Worm (Caenorhabditis elegans) whole organism, L4 larva: ENCODE data around the gene fipr-14.
A peak's percentile ranks its signal among the peaks of the same experiment; 100 is the strongest.

ENCODE experiments used
- F37D6.2 ChIP-seq: sonication (generic microtip); optimal IDR thresholded peaks from 2 replicates; lab custom pipeline; 2016; ENCODE audit warnings: mild to moderate bottlenecking, missing genetic modification characterization, missing compliant biosample characterization
- R02D3.7 ChIP-seq: fragments of 150-350 bp; sonication (generic microtip); optimal IDR thresholded peaks from 3 replicates; lab custom pipeline; 2014; ENCODE audit warnings: missing biosample characterization, missing genetic modification characterization
- Y105C5A.15 ChIP-seq: fragments of 200-800 bp; sonication (Bioruptor generic); IDR thresholded peaks from 2 replicates; pipeline ENCODE4 v1.3.6; 2022; ENCODE audit warnings: missing genetic modification characterization, missing compliant biosample characterization
- Y75B8A.6 ChIP-seq: fragments of 200-800 bp; sonication (Bioruptor generic); IDR thresholded peaks from 2 replicates; pipeline ENCODE4 v1.3.6; 2022; ENCODE audit warnings: missing genetic modification reagents, missing genetic modification characterization, missing compliant biosample characterization
- aha-1 ChIP-seq: fragments of 150-350 bp; peaks from one replicate; lab custom pipeline; 2014; ENCODE audit warnings: missing biosample characterization, missing genetic modification characterization
- arid-1 ChIP-seq: fragments of 200-800 bp; sonication (Bioruptor generic); conservative IDR thresholded peaks from 2 replicates; pipeline ENCODE4 v1.3.6; 2022; ENCODE audit warnings: missing genetic modification reagents, missing genetic modification characterization, missing compliant biosample characterization
- ceh-20 ChIP-seq: fragments of 200-800 bp; sonication (Bioruptor generic); IDR thresholded peaks from 2 replicates; pipeline ENCODE4 v1.3.6; 2022; ENCODE audit warnings: missing genetic modification reagents, missing genetic modification characterization, missing compliant biosample characterization
- ceh-82 ChIP-seq: sonication (generic microtip); optimal IDR thresholded peaks from 2 replicates; lab custom pipeline; 2017; ENCODE audit warnings: missing biosample characterization, missing genetic modification characterization
- ces-1 ChIP-seq: fragments of 150-350 bp; sonication (generic microtip); optimal IDR thresholded peaks from 4 replicates; lab custom pipeline; 2014; ENCODE audit warnings: missing biosample characterization, missing genetic modification reagents, missing genetic modification characterization
- cey-2 ChIP-seq: sonication (generic microtip); optimal IDR thresholded peaks from 3 replicates; lab custom pipeline; 2017; ENCODE audit warnings: missing genetic modification characterization, mild to moderate bottlenecking, missing compliant biosample characterization, antibody characterized with exemption, borderline replicate concordance; ENCODE audit not compliant: insufficient read depth
- daf-12 ChIP-seq: fragments of 150-350 bp; optimal IDR thresholded peaks from 2 replicates; lab custom pipeline; 2014; ENCODE audit warnings: missing biosample characterization, missing genetic modification reagents, missing genetic modification characterization
- daf-19 ChIP-seq: fragments of 200-800 bp; sonication (Bioruptor generic); conservative IDR thresholded peaks from 2 replicates; pipeline ENCODE4 v1.3.6; 2022; ENCODE audit warnings: missing genetic modification characterization, missing compliant biosample characterization
- daf-8 ChIP-seq: fragments of 200-800 bp; sonication (Bioruptor generic); IDR thresholded peaks from 2 replicates; pipeline ENCODE4 v1.3.6; 2022; ENCODE audit warnings: missing genetic modification characterization, missing compliant biosample characterization
- egl-27 ChIP-seq: sonication (generic microtip); optimal IDR thresholded peaks from 3 replicates; lab custom pipeline; 2017; ENCODE audit warnings: missing biosample characterization, missing genetic modification reagents, missing genetic modification characterization
- egl-43 ChIP-seq: fragments of 200-800 bp; sonication (Bioruptor generic); IDR thresholded peaks from 2 replicates; pipeline ENCODE4 v1.3.6; 2022; ENCODE audit warnings: missing genetic modification reagents, missing genetic modification characterization, missing compliant biosample characterization
- hlh-11 ChIP-seq: fragments of 200-800 bp; sonication (Bioruptor generic); optimal IDR thresholded peaks from 2 replicates; lab custom pipeline; 2018; ENCODE audit warnings: mild to moderate bottlenecking, missing genetic modification characterization, missing compliant biosample characterization
- hlh-30 ChIP-seq: sonication (generic microtip); optimal IDR thresholded peaks from 2 replicates; lab custom pipeline; 2017; ENCODE audit warnings: antibody characterized with exemption, mild to moderate bottlenecking, missing genetic modification characterization, missing compliant biosample characterization; ENCODE audit not compliant: insufficient read depth
- lim-7 ChIP-seq: fragments of 200-800 bp; sonication (Bioruptor generic); IDR thresholded peaks from 2 replicates; pipeline ENCODE4 v1.3.6; 2022; ENCODE audit warnings: missing genetic modification characterization, missing compliant biosample characterization
- lin-1 ChIP-seq: fragments of 200-800 bp; sonication (Bioruptor generic); IDR thresholded peaks from 2 replicates; pipeline ENCODE4 v1.3.6; 2022; ENCODE audit warnings: missing genetic modification reagents, missing genetic modification characterization, missing compliant biosample characterization
- lin-13 ChIP-seq: fragments of 150-350 bp; optimal IDR thresholded peaks from 2 replicates; lab custom pipeline; 2014; ENCODE audit warnings: missing biosample characterization, missing genetic modification reagents, missing genetic modification characterization
- madf-9 ChIP-seq: fragments of 200-800 bp; sonication (Bioruptor generic); conservative IDR thresholded peaks from 2 replicates; pipeline ENCODE4 v1.3.6; 2022; ENCODE audit warnings: missing genetic modification reagents, missing genetic modification characterization, missing compliant biosample characterization
- mdl-1 ChIP-seq, 2 experiments: fragments of 150-350 bp in 1 of 2; sonication (generic microtip) in 1 of 2; optimal IDR thresholded peaks; 2 replicates each; lab custom pipeline; 2014 to 2017; ENCODE audit warnings: missing biosample characterization in 2 of 2, missing genetic modification characterization in 2 of 2
- mep-1 ChIP-seq: fragments of 150-350 bp; sonication (generic microtip); optimal IDR thresholded peaks from 3 replicates; lab custom pipeline; 2014; ENCODE audit warnings: missing biosample characterization, missing genetic modification characterization
- mes-2 ChIP-seq: sonication (generic microtip); optimal IDR thresholded peaks from 2 replicates; lab custom pipeline; 2016; ENCODE audit warnings: missing genotype, mild to moderate bottlenecking, missing genetic modification characterization, missing compliant biosample characterization; ENCODE audit not compliant: poor library complexity, severe bottlenecking
- nhr-11 ChIP-seq: fragments of 150-350 bp; optimal IDR thresholded peaks from 2 replicates; lab custom pipeline; 2014; ENCODE audit warnings: missing biosample characterization, missing genetic modification characterization
- nhr-25 ChIP-seq: sonication (generic microtip); optimal IDR thresholded peaks from 2 replicates; lab custom pipeline; 2017; ENCODE audit warnings: missing genetic modification characterization, mild to moderate bottlenecking, missing compliant biosample characterization, antibody characterized with exemption, moderate library complexity, borderline replicate concordance; ENCODE audit not compliant: insufficient read depth
- nhr-41 ChIP-seq: fragments of 200-800 bp; sonication (Bioruptor generic); IDR thresholded peaks from 2 replicates; pipeline ENCODE4 v1.3.6; 2022; ENCODE audit warnings: missing genetic modification reagents, missing genetic modification characterization, missing compliant biosample characterization
- nhr-42 ChIP-seq: fragments of 200-800 bp; sonication (Bioruptor generic); IDR thresholded peaks from 2 replicates; pipeline ENCODE4 v1.3.6; 2022; ENCODE audit warnings: missing genetic modification characterization, missing compliant biosample characterization
- nhr-6 ChIP-seq: fragments of 150-350 bp; optimal IDR thresholded peaks from 2 replicates; lab custom pipeline; 2014; ENCODE audit warnings: missing biosample characterization, missing genetic modification characterization
- set-16 ChIP-seq: fragments of 200-800 bp; sonication (Bioruptor generic); IDR thresholded peaks from 2 replicates; pipeline ENCODE4 v1.3.6; 2022; ENCODE audit warnings: missing genetic modification reagents, missing genetic modification characterization, missing compliant biosample characterization
- tag-97 ChIP-seq: fragments of 200-800 bp; sonication (Bioruptor generic); IDR thresholded peaks from 2 replicates; pipeline ENCODE4 v1.3.6; 2022; ENCODE audit warnings: missing genetic modification characterization, missing compliant biosample characterization
- unc-62 ChIP-seq, 3 experiments: fragments of 150-350 bp in 1 of 3; sonication (generic microtip); optimal IDR thresholded peaks in 2 of 3; peaks in 1 of 3; 1 replicate in 1 of 3; 2 replicates in 2 of 3; lab custom pipeline; 2014 to 2017; ENCODE audit warnings: missing biosample characterization in 3 of 3, missing genetic modification characterization in 3 of 3, missing genetic modification reagents in 3 of 3, missing genotype in 1 of 3
- zfp-3 ChIP-seq: fragments of 200-800 bp; sonication (Bioruptor generic); conservative IDR thresholded peaks from 2 replicates; pipeline ENCODE4 v1.3.6; 2022; ENCODE audit warnings: missing genetic modification reagents, missing genetic modification characterization, missing compliant biosample characterization

fipr-14 gene

ce11 chrIV:10889820-10890462, 13.0 kb downstream of the fipr-14 start, which contains the start of gene F13E9.15:
TSS of gene F13E9.15 (minus strand) at chrIV:10889870.
- TF ChIP-seq daf-19 (GFP tag; lab: Robert Waterston, UW) (no peak), ces-1 (no peak), cey-2 (tag; lab: Kevin White, UChicago) (no peak), nhr-6 (tag; lab: Kevin White, UChicago) (no peak)

DNA sequence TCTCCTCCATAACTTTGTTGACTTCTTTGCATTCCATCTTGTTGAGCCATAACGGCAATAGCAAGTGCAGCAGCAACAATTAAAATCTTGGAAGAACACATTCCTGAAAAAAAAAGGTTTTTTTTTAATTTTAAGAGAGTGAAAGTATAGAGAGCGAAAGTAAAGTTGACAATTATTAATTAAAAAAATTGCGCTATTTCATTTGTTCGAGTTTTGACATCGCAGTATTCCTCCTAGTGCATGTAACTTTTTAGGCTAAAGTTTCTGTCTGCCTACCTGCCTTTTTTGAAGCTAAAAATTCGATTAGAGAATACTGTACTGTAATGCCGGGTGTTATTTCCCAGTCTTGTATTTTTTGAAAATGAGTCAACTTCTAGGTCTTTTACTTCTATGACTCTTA, 15.0 kb downstream of the fipr-14 start, which contains the start of gene srlf-12:
srlf-12 (minus strand) TSS at position 101 of the 400 bp plus-strand sequence.
- TF ChIP-seq hlh-30 (tag; lab: Kevin White, UChicago), result no peak
- TF ChIP-seq ceh-20 (GFP tag; lab: Robert Waterston, UW), result no peak
- no peak for TF ChIP-seq lim-7 (GFP tag; lab: Robert Waterston, UW)
- TF ChIP-seq tag-97 (GFP tag; lab: Robert Waterston, UW), result no peak
- TF ChIP-seq daf-8 (GFP tag; lab: Robert Waterston, UW), result no peak
- TF ChIP-seq nhr-11 (tag; lab: Kevin White, UChicago), result no peak
- TF ChIP-seq F37D6.2 (tag; lab: Kevin White, UChicago), result no peak
- TF ChIP-seq madf-9 (GFP tag; lab: Robert Waterston, UW), result no peak

DNA sequence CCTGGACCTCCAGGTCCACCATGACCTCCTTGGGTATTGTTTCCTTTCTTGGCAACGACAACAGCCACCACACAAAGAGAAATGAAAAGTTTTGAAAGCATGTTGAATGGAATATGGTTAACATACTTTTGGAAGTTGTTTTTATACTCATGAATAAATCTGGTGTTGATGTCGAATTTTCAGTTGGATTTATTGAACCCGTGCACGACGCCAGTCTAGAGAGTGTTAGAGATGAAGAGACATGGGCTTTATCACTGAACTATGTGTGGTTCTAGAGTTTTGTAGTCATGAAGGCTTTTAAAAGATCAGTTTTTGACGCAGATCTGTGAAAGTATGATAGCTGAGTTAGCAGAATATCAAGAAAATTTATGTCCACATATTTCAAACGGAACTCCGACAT, 17.3 kb downstream of the fipr-14 start, which contains the start of gene srlf-14:
srlf-14 (minus strand) TSS at position 101 of the 400 bp plus-strand sequence.
- TF ChIP-seq aha-1 (tag; lab: Kevin White, UChicago), result peak; percentile 65
- TF ChIP-seq ceh-82 (tag; lab: Kevin White, UChicago), result no peak

DNA sequence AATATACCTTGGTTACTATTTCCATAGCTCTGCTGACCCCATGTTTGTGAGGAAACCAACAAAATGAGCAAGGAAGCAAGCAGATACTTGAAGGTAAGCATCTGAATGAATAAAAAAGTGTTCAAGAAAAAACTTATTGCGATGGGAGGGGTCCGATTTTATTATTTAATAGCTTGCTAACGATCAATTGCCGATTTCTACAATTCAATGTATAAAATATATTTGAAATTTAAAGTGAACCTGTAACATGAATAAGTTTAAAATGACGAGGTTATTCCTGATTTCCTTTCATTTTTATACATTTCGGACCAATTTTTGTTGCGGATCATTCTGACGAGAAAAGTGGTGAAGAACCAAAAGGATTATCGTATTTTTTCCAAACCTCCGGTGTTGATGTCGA, 19.6 kb downstream of the fipr-14 start, which contains the start of gene srlf-13:
srlf-13 (minus strand) TSS at position 101 of the 400 bp plus-strand sequence.
- TF ChIP-seq mep-1 (tag; lab: Kevin White, UChicago) (no peak), Y75B8A.6 (GFP tag; lab: Robert Waterston, UW) (no peak), daf-12 (tag; lab: Kevin White, UChicago) (no peak), R02D3.7 (tag; lab: Kevin White, UChicago) (no peak), hlh-11 (no peak), Y105C5A.15 (GFP tag; lab: Robert Waterston, UW) (no peak), egl-43 (GFP tag; lab: Robert Waterston, UW) (no peak), nhr-25 (tag; lab: Kevin White, UChicago) (no peak), ces-1 (no peak), F37D6.2 (tag; lab: Kevin White, UChicago) (no peak), lin-13 (GFP tag; lab: Kevin White, UChicago) (no peak), nhr-42 (GFP tag; lab: Robert Waterston, UW) (no peak), cey-2 (tag; lab: Kevin White, UChicago) (no peak), set-16 (GFP tag; lab: Robert Waterston, UW) (no peak), ceh-20 (GFP tag; lab: Robert Waterston, UW) (no peak), nhr-41 (GFP tag; lab: Robert Waterston, UW) (no peak), lin-1 (GFP tag; lab: Robert Waterston, UW) (no peak), zfp-3 (GFP tag; lab: Robert Waterston, UW) (no peak), mdl-1 (tag; optimal IDR thresholded peaks at IDR 0.05; lab: Kevin White, UChicago) (no peak), egl-27 (tag; lab: Kevin White, UChicago) (no peak)

- TF ChIP-seq arid-1, result no peak
- no peak for TF ChIP-seq mes-2 (tag; lab: Kevin White, UChicago)
- peak; percentile 48 for TF ChIP-seq aha-1 (tag; lab: Kevin White, UChicago)
- peak in 1 of 2 experiments; percentile 92 for TF ChIP-seq unc-62 (GFP tag; optimal IDR thresholded peaks at IDR 0.05 in 1 of 2; lab: Kevin White, UChicago)
- no peak for TF ChIP-seq unc-62 (tag; optimal IDR thresholded peaks at IDR 0.05; lab: Kevin White, UChicago)
Measured at ce11 chrIV:10898160-10898559, 21.2 kb downstream of the fipr-14 start.
